Worm (Caenorhabditis elegans) whole organism, L1 larva: ENCODE results near the gene best-1.

Experiments
- C04F5.9 ChIP-seq: sonication (generic microtip); optimal IDR thresholded peaks from 2 replicates; lab custom pipeline; 2016; ENCODE audit warnings: missing genetic modification characterization, missing compliant biosample characterization
- C16A3.4 ChIP-seq: fragments of 150-350 bp; optimal IDR thresholded peaks from 2 replicates; lab custom pipeline; 2014; ENCODE audit warnings: missing biosample characterization, missing genetic modification characterization
- ama-1 ChIP-seq: fragments of 150-350 bp; optimal IDR thresholded peaks from 2 replicates; lab custom pipeline; 2014
- ceh-63 ChIP-seq: fragments of 200-800 bp; sonication (Bioruptor generic); optimal IDR thresholded peaks from 2 replicates; lab custom pipeline; 2018; ENCODE audit warnings: mild to moderate bottlenecking, missing genetic modification characterization, missing compliant biosample characterization
- ceh-82 ChIP-seq, 3 experiments: fragments of 150-350 bp in 1 of 3; sonication (generic microtip) in 2 of 3; optimal IDR thresholded peaks; 2 replicates each; lab custom pipeline; 2014 to 2017; ENCODE audit warnings: missing biosample characterization in 3 of 3, missing genetic modification characterization in 3 of 3
- ces-1 ChIP-seq: fragments of 150-350 bp; optimal IDR thresholded peaks from 2 replicates; lab custom pipeline; 2014; ENCODE audit warnings: missing biosample characterization, missing genetic modification reagents, missing genetic modification characterization
- dsc-1 ChIP-seq: sonication (generic microtip); optimal IDR thresholded peaks from 2 replicates; lab custom pipeline; 2016; ENCODE audit warnings: mild to moderate bottlenecking, missing genetic modification characterization, missing compliant biosample characterization
- efl-1 ChIP-seq, 4 experiments: fragments of 150-350 bp; optimal IDR thresholded peaks in 3 of 4; peaks in 1 of 4; 1 replicate in 1 of 4; 2 replicates in 3 of 4; lab custom pipeline; 2014; ENCODE audit warnings: missing biosample characterization in 2 of 4, missing genetic modification characterization in 2 of 4, missing genetic modification reagents in 2 of 4
- egl-13 ChIP-seq: sonication (generic microtip); optimal IDR thresholded peaks from 2 replicates; lab custom pipeline; 2016; ENCODE audit warnings: missing genotype, missing genetic modification reagents, missing genetic modification characterization, missing compliant biosample characterization
- egl-27 ChIP-seq, 2 experiments: fragments of 150-350 bp in 1 of 2; sonication (generic microtip); optimal IDR thresholded peaks; 3 replicates each; lab custom pipeline; 2017 to 2018; ENCODE audit warnings: missing biosample characterization in 2 of 2, missing genetic modification characterization in 2 of 2, missing genetic modification reagents in 2 of 2
- fkh-4 ChIP-seq: sonication (generic microtip); optimal IDR thresholded peaks from 2 replicates; lab custom pipeline; 2016; ENCODE audit warnings: missing compliant biosample characterization, missing genetic modification characterization, borderline replicate concordance
- grh-1 ChIP-seq: fragments of 200-800 bp; sonication (Bioruptor generic); IDR thresholded peaks from 2 replicates; pipeline ENCODE4 v1.3.6; 2022; ENCODE audit warnings: missing genetic modification reagents, missing genetic modification characterization, missing compliant biosample characterization
- hlh-4 ChIP-seq: sonication (generic microtip); optimal IDR thresholded peaks from 2 replicates; lab custom pipeline; 2016; ENCODE audit warnings: mild to moderate bottlenecking, missing genetic modification characterization, missing compliant biosample characterization
- isw-1 ChIP-seq: fragments of 200-800 bp; sonication (Bioruptor generic); IDR thresholded peaks from 2 replicates; pipeline ENCODE4 v1.3.6; 2022; ENCODE audit warnings: missing genetic modification characterization, missing compliant biosample characterization
- lin-14 ChIP-seq: fragments of 200-800 bp; sonication (Bioruptor generic); optimal IDR thresholded peaks from 2 replicates; lab custom pipeline; 2018; ENCODE audit warnings: mild to moderate bottlenecking, missing genetic modification characterization, moderate library complexity, missing compliant biosample characterization
- lin-39 ChIP-seq: fragments of 150-350 bp; optimal IDR thresholded peaks from 2 replicates; lab custom pipeline; 2014; ENCODE audit warnings: missing biosample characterization, missing genetic modification reagents, missing genetic modification characterization
- lsy-2 ChIP-seq, 2 experiments: fragments of 150-350 bp; optimal IDR thresholded peaks; 2 replicates each; lab custom pipeline; 2014; ENCODE audit warnings: missing biosample characterization in 2 of 2, missing genetic modification characterization in 2 of 2
- mep-1 ChIP-seq: fragments of 150-350 bp; optimal IDR thresholded peaks from 2 replicates; lab custom pipeline; 2014; ENCODE audit warnings: missing biosample characterization, missing genetic modification characterization
- nhr-11 ChIP-seq: fragments of 150-350 bp; optimal IDR thresholded peaks from 2 replicates; lab custom pipeline; 2014; ENCODE audit warnings: missing biosample characterization, missing genetic modification characterization
- nhr-28 ChIP-seq: fragments of 150-350 bp; optimal IDR thresholded peaks from 2 replicates; lab custom pipeline; 2014; ENCODE audit warnings: missing biosample characterization, missing genetic modification characterization
- nhr-77 ChIP-seq: fragments of 150-350 bp; optimal IDR thresholded peaks from 2 replicates; lab custom pipeline; 2014; ENCODE audit warnings: missing biosample characterization, missing genetic modification characterization
- pag-3 ChIP-seq: sonication (generic microtip); optimal IDR thresholded peaks from 2 replicates; lab custom pipeline; 2017; ENCODE audit warnings: missing genetic modification characterization, mild to moderate bottlenecking, missing compliant biosample characterization, antibody characterized with exemption, borderline replicate concordance; ENCODE audit not compliant: insufficient read depth
- pax-3 ChIP-seq: fragments of 200-800 bp; sonication (Bioruptor generic); optimal IDR thresholded peaks from 2 replicates; lab custom pipeline; 2018; ENCODE audit warnings: mild to moderate bottlenecking, missing genetic modification characterization, moderate library complexity, missing compliant biosample characterization
- skn-1 ChIP-seq: fragments of 150-350 bp; optimal IDR thresholded peaks from 2 replicates; lab custom pipeline; 2014; ENCODE audit warnings: missing biosample characterization, missing genetic modification characterization
- snpc-4 ChIP-seq: fragments of 150-350 bp; optimal IDR thresholded peaks from 2 replicates; lab custom pipeline; 2014; ENCODE audit warnings: missing biosample characterization, missing genetic modification characterization
- sptf-1 ChIP-seq: fragments of 150-350 bp; optimal IDR thresholded peaks from 2 replicates; lab custom pipeline; 2014; ENCODE audit warnings: missing biosample characterization, missing genetic modification characterization
- swsn-7 ChIP-seq: sonication (generic microtip); optimal IDR thresholded peaks from 2 replicates; lab custom pipeline; 2016; ENCODE audit warnings: missing genetic modification characterization, missing compliant biosample characterization
- tbx-2 ChIP-seq: sonication (generic microtip); optimal IDR thresholded peaks from 2 replicates; lab custom pipeline; 2016; ENCODE audit warnings: missing genetic modification characterization, missing compliant biosample characterization
- tlp-1 ChIP-seq: fragments of 150-350 bp; optimal IDR thresholded peaks from 2 replicates; lab custom pipeline; 2014; ENCODE audit warnings: missing biosample characterization, missing genetic modification characterization
- unc-130 ChIP-seq: fragments of 150-350 bp; optimal IDR thresholded peaks from 2 replicates; lab custom pipeline; 2017; ENCODE audit warnings: missing biosample characterization, missing genetic modification characterization, inconsistent platforms
- unc-62 ChIP-seq: fragments of 150-350 bp; optimal IDR thresholded peaks from 2 replicates; lab custom pipeline; 2014; ENCODE audit warnings: missing biosample characterization, missing genetic modification reagents, missing genetic modification characterization
- unc-98 ChIP-seq: fragments of 200-800 bp; sonication (Bioruptor generic); IDR thresholded peaks from 2 replicates; pipeline ENCODE4 v1.3.6; 2022; ENCODE audit warnings: missing genetic modification characterization, missing compliant biosample characterization
- vab-15 ChIP-seq: sonication (generic microtip); optimal IDR thresholded peaks from 2 replicates; lab custom pipeline; 2017; ENCODE audit warnings: missing genotype, mild to moderate bottlenecking, missing genetic modification characterization, missing compliant biosample characterization
- xbp-1 ChIP-seq: sonication (generic microtip); optimal IDR thresholded peaks from 2 replicates; lab custom pipeline; 2016; ENCODE audit warnings: missing genetic modification characterization, missing compliant biosample characterization
- ztf-11 ChIP-seq, 2 experiments: sonication (generic microtip); optimal IDR thresholded peaks; 2 replicates each; lab custom pipeline; 2016 to 2017; ENCODE audit warnings: missing genetic modification characterization in 2 of 2, missing biosample characterization in 1 of 2, missing compliant biosample characterization in 1 of 2

The best-1 gene

ce11 chrIV:13149276-13149675 lies 39.7 kb upstream of the best-1 start, which contains the start of gene nlp-79:
TSS of gene nlp-79 (plus strand) at chrIV:13149576.
- TF ChIP-seq lin-39 = no peak
- no peak for TF ChIP-seq lsy-2 (tag; optimal IDR thresholded peaks at IDR 0.05; lab: Kevin White, UChicago)
- no peak for TF ChIP-seq sptf-1 (tag; lab: Kevin White, UChicago)
- no peak for TF ChIP-seq ama-1
- TF ChIP-seq ces-1 (GFP tag; lab: Kevin White, UChicago) = no peak
- no peak for TF ChIP-seq skn-1
- TF ChIP-seq ztf-11 (tag; optimal IDR thresholded peaks at IDR 0.05; lab: Kevin White, UChicago) = no peak
- TF ChIP-seq egl-27 (tag; optimal IDR thresholded peaks at IDR 0.05; lab: Kevin White, UChicago) = no peak
- no peak for TF ChIP-seq mep-1 (tag; lab: Kevin White, UChicago)
- TF ChIP-seq dsc-1 (tag; lab: Kevin White, UChicago) = no peak
- no peak for TF ChIP-seq vab-15 (tag; lab: Kevin White, UChicago)
- TF ChIP-seq tbx-2 (tag; lab: Kevin White, UChicago) = no peak
- TF ChIP-seq grh-1 (GFP tag; lab: Robert Waterston, UW) = no peak
- TF ChIP-seq unc-130 (tag; lab: Kevin White, UChicago) = no peak
- no peak for TF ChIP-seq ceh-63 (GFP tag; lab: Kevin White, UChicago)
- TF ChIP-seq nhr-28 = no peak

- no peak for TF ChIP-seq nhr-77
- no peak for TF ChIP-seq tlp-1 (tag; lab: Kevin White, UChicago)
- no peak for TF ChIP-seq snpc-4 (tag; lab: Kevin White, UChicago)
- TF ChIP-seq unc-130 (tag; lab: Kevin White, UChicago) = no peak
- no peak for TF ChIP-seq dsc-1 (tag; lab: Kevin White, UChicago)
- TF ChIP-seq ceh-82 (tag; optimal IDR thresholded peaks at IDR 0.05; lab: Kevin White, UChicago) = no peak
- no peak for TF ChIP-seq skn-1
- TF ChIP-seq isw-1 = no peak
- TF ChIP-seq pax-3 (tag; lab: Kevin White, UChicago) = no peak
- TF ChIP-seq ceh-63 (GFP tag; lab: Kevin White, UChicago) = no peak
- no peak for TF ChIP-seq C16A3.4
- no peak for TF ChIP-seq egl-13 (tag; lab: Kevin White, UChicago)
- no peak for TF ChIP-seq unc-62 (GFP tag; lab: Kevin White, UChicago)
- TF ChIP-seq unc-98 = no peak
- TF ChIP-seq nhr-11 (tag; lab: Kevin White, UChicago) = no peak
- TF ChIP-seq xbp-1 (tag; lab: Kevin White, UChicago) = no peak
- no peak for TF ChIP-seq swsn-7 (tag; lab: Kevin White, UChicago)
Measured at ce11 chrIV:13142254-13142653, 32.7 kb upstream of the best-1 start, which contains the start of gene spe-43. TSS of gene spe-43 (minus strand) at chrIV:13142354.

ce11 chrIV:13127720-13128119 lies 18.1 kb upstream of the best-1 start:
- TF ChIP-seq lin-14 = no peak
- no peak for TF ChIP-seq efl-1 (optimal IDR thresholded peaks at IDR 0.05; lab: Kevin White, UChicago)
- TF ChIP-seq efl-1 (GFP tag; optimal IDR thresholded peaks at IDR 0.05 in 1 of 2; lab: Kevin White, UChicago) = peak in 1 of 2 experiments; percentile 39
- TF ChIP-seq unc-130 (tag; lab: Kevin White, UChicago) = no peak

- TF ChIP-seq pag-3 (peak; percentile 48), lin-14 (peak; percentile 66), pax-3 (tag; lab: Kevin White, UChicago) (no peak)
- TF ChIP-seq, all 84 proteins: peak for 2
Measured at ce11 chrIV:13125999-13126398, 16.4 kb upstream of the best-1 start.

- TF ChIP-seq hlh-4 = no peak
- no peak for TF ChIP-seq unc-130 (tag; lab: Kevin White, UChicago)
- TF ChIP-seq snpc-4 (tag; lab: Kevin White, UChicago) = no peak
- TF ChIP-seq C04F5.9 (tag; lab: Kevin White, UChicago) = no peak
- no peak for TF ChIP-seq fkh-4 (tag; lab: Kevin White, UChicago)
- no peak for TF ChIP-seq tbx-2 (tag; lab: Kevin White, UChicago)
Measured at ce11 chrIV:13121396-13121795, 11.8 kb upstream of the best-1 start.
